Worm (Caenorhabditis elegans) whole organism, L3 larva: Measurements from ENCODE around the gene pmk-2.

Source experiments
- aly-2 ChIP-seq: fragments of 150-350 bp; optimal IDR thresholded peaks from 2 replicates; lab custom pipeline; 2014; ENCODE audit warnings: missing biosample characterization, missing genetic modification characterization
- ceh-28 ChIP-seq: fragments of 150-350 bp; optimal IDR thresholded peaks from 2 replicates; lab custom pipeline; 2014; ENCODE audit warnings: missing biosample characterization, missing genetic modification reagents, missing genetic modification characterization
- daf-12 ChIP-seq: fragments of 150-350 bp; optimal IDR thresholded peaks from 2 replicates; lab custom pipeline; 2014; ENCODE audit warnings: missing biosample characterization, missing genetic modification reagents, missing genetic modification characterization
- egl-5 ChIP-seq: fragments of 150-350 bp; optimal IDR thresholded peaks from 2 replicates; lab custom pipeline; 2017; ENCODE audit warnings: missing biosample characterization, missing genetic modification reagents, missing genetic modification characterization, inconsistent platforms
- elt-1 ChIP-seq: fragments of 150-350 bp; optimal IDR thresholded peaks from 2 replicates; lab custom pipeline; 2014; ENCODE audit warnings: missing biosample characterization, missing genetic modification characterization
- elt-2 ChIP-seq: sonication (generic microtip); optimal IDR thresholded peaks from 2 replicates; lab custom pipeline; 2016; ENCODE audit warnings: missing genetic modification reagents, mild to moderate bottlenecking, missing genetic modification characterization, missing compliant biosample characterization
- fkh-10 ChIP-seq: sonication (generic microtip); optimal IDR thresholded peaks from 2 replicates; lab custom pipeline; 2017; ENCODE audit warnings: missing biosample characterization, missing genetic modification reagents, missing genetic modification characterization
- fos-1 ChIP-seq: fragments of 150-350 bp; optimal IDR thresholded peaks from 2 replicates; lab custom pipeline; 2014; ENCODE audit warnings: missing biosample characterization, missing genetic modification characterization
- hmg-11 ChIP-seq: sonication (generic microtip); optimal IDR thresholded peaks from 2 replicates; lab custom pipeline; 2016; ENCODE audit warnings: missing genetic modification characterization, missing compliant biosample characterization
- jun-1 ChIP-seq: fragments of 150-350 bp; optimal IDR thresholded peaks from 2 replicates; lab custom pipeline; 2014; ENCODE audit warnings: missing biosample characterization, missing genetic modification reagents, missing genetic modification characterization
- lin-39 ChIP-seq: fragments of 150-350 bp; optimal IDR thresholded peaks from 2 replicates; lab custom pipeline; 2018; ENCODE audit warnings: missing biosample characterization, missing genetic modification reagents, missing genetic modification characterization
- lsy-12 ChIP-seq: sonication (generic microtip); optimal IDR thresholded peaks from 2 replicates; lab custom pipeline; 2016; ENCODE audit warnings: mild to moderate bottlenecking, missing genetic modification characterization, missing compliant biosample characterization
- nfya-1 ChIP-seq: sonication (generic microtip); optimal IDR thresholded peaks from 2 replicates; lab custom pipeline; 2017; ENCODE audit warnings: missing genetic modification characterization, mild to moderate bottlenecking, missing compliant biosample characterization, antibody characterized with exemption, moderate library complexity; ENCODE audit not compliant: insufficient read depth
- nhr-23 ChIP-seq: fragments of 150-350 bp; optimal IDR thresholded peaks from 2 replicates; lab custom pipeline; 2014; ENCODE audit warnings: missing biosample characterization, missing genetic modification reagents, missing genetic modification characterization
- nhr-25 ChIP-seq: sonication (generic microtip); optimal IDR thresholded peaks from 2 replicates; lab custom pipeline; 2017; ENCODE audit warnings: missing biosample characterization, missing genetic modification characterization
- nhr-43 ChIP-seq: sonication (generic microtip); optimal IDR thresholded peaks from 2 replicates; lab custom pipeline; 2016; ENCODE audit warnings: mild to moderate bottlenecking, missing genetic modification characterization, missing compliant biosample characterization; ENCODE audit not compliant: poor library complexity, severe bottlenecking
- nhr-67 ChIP-seq: fragments of 150-350 bp; optimal IDR thresholded peaks from 2 replicates; lab custom pipeline; 2014; ENCODE audit warnings: missing biosample characterization, missing genetic modification characterization
- nhr-76 ChIP-seq: fragments of 150-350 bp; sonication (generic microtip); optimal IDR thresholded peaks from 5 replicates; lab custom pipeline; 2014; ENCODE audit warnings: missing biosample characterization, missing genetic modification characterization
- pha-4 ChIP-seq: fragments of 150-350 bp; optimal IDR thresholded peaks from 2 replicates; lab custom pipeline; 2014; ENCODE audit warnings: missing biosample characterization, missing genetic modification reagents, missing genetic modification characterization
- pqm-1 ChIP-seq: fragments of 150-350 bp; optimal IDR thresholded peaks from 2 replicates; lab custom pipeline; 2017; ENCODE audit warnings: missing biosample characterization, missing genetic modification characterization, inconsistent platforms
- snpc-4 ChIP-seq: fragments of 150-350 bp; optimal IDR thresholded peaks from 2 replicates; lab custom pipeline; 2014; ENCODE audit warnings: missing biosample characterization, missing genetic modification characterization
- unc-62 ChIP-seq: fragments of 150-350 bp; sonication (generic microtip); optimal IDR thresholded peaks from 4 replicates; lab custom pipeline; 2014; ENCODE audit warnings: missing biosample characterization, missing genetic modification reagents, missing genetic modification characterization

Gene pmk-2

ce11 chrIV:8168660-8169059 lies 25.4 kb downstream of the pmk-2 start, which contains the start of gene clec-52:
Gene clec-52, minus strand, starts transcription at chrIV:8168760.
- TF ChIP-seq elt-2 (tag; lab: Kevin White, UChicago) (peak; percentile 23), unc-62 (no peak)

- TF ChIP-seq unc-62 (no peak), nhr-23 (no peak), nhr-67 (no peak), fkh-10 (no peak)
These were observed 26.4 kb downstream of the pmk-2 start, which contains the start of gene C07G1.15 for ce11 chrIV:8169674-8170073. Gene C07G1.15, plus strand, starts transcription at chrIV:8169974.

- TF ChIP-seq elt-2 (tag; lab: Kevin White, UChicago): no peak
- TF ChIP-seq fos-1 (tag; lab: Kevin White, UChicago): no peak
- peak; percentile 89 for TF ChIP-seq pha-4 (tag; lab: Kevin White, UChicago)
- TF ChIP-seq snpc-4 (tag; lab: Kevin White, UChicago): no peak
- TF ChIP-seq ceh-28: peak; percentile 62
- TF ChIP-seq nhr-23: peak; percentile 90
- TF ChIP-seq nhr-25 (tag; lab: Kevin White, UChicago): peak; percentile 79
- TF ChIP-seq fkh-10: no peak
These were observed 27.0 kb downstream of the pmk-2 start for ce11 chrIV:8170264-8170663.

- TF ChIP-seq hmg-11 (tag; lab: Kevin White, UChicago) (no peak), nhr-43 (no peak), daf-12 (tag; lab: Kevin White, UChicago) (no peak), nhr-25 (tag; lab: Kevin White, UChicago) (peak; percentile 21), pha-4 (tag; lab: Kevin White, UChicago) (no peak)
- TF ChIP-seq, all 47 proteins: peak for 1
These were observed 28.1 kb downstream of the pmk-2 start for ce11 chrIV:8171376-8171775.

ce11 chrIV:8173610-8174009 lies 30.3 kb downstream of the pmk-2 start:
- TF ChIP-seq fos-1 (tag; lab: Kevin White, UChicago): no peak
- TF ChIP-seq aly-2: no peak
- TF ChIP-seq jun-1 (tag; lab: Kevin White, UChicago): no peak
- no peak for TF ChIP-seq pha-4 (tag; lab: Kevin White, UChicago)
- TF ChIP-seq nhr-23: no peak

ce11 chrIV:8174792-8175191 lies 31.5 kb downstream of the pmk-2 start:
- TF ChIP-seq nhr-76 (tag; lab: Kevin White, UChicago) (no peak), elt-2 (tag; lab: Kevin White, UChicago) (peak; percentile 80), pqm-1 (peak; percentile 41)

ce11 chrIV:8175686-8176532 lies 32.6 kb downstream of the pmk-2 start, which contains the start of gene pct-1:
Gene pct-1, plus strand, starts transcription at chrIV:8176482.
- peak; percentile 82 for TF ChIP-seq elt-1
- TF ChIP-seq egl-5 (tag; lab: Kevin White, UChicago): no peak

ce11 chrIV:8181404-8181803 lies 38.1 kb downstream of the pmk-2 start:
- TF ChIP-seq fkh-10: peak; percentile 80
- no peak for TF ChIP-seq aly-2
- TF ChIP-seq nfya-1 (tag; lab: Kevin White, UChicago): peak; percentile 27
- TF ChIP-seq, all 47 proteins: peak for 2

- TF ChIP-seq lsy-12 (tag; lab: Kevin White, UChicago) (peak; percentile 15), lin-39 (tag; lab: Kevin White, UChicago) (peak; percentile 26), pha-4 (tag; lab: Kevin White, UChicago) (no peak)
- TF ChIP-seq, all 47 proteins: peak for 2
These were observed 39.3 kb downstream of the pmk-2 start for ce11 chrIV:8182566-8182965.
